Worm (Caenorhabditis elegans) whole organism, L1 larva: ENCODE results near the gene F52H2.1.

Source experiments
- C16A3.4 ChIP-seq: fragments of 150-350 bp; optimal IDR thresholded peaks from 2 replicates; lab custom pipeline; 2014; ENCODE audit warnings: missing biosample characterization, missing genetic modification characterization
- Y116A8C.19 ChIP-seq: sonication (generic microtip); optimal IDR thresholded peaks from 2 replicates; lab custom pipeline; 2016; ENCODE audit warnings: missing compliant biosample characterization, missing genetic modification characterization, borderline replicate concordance
- aha-1 ChIP-seq: fragments of 150-350 bp; optimal IDR thresholded peaks from 2 replicates; lab custom pipeline; 2014; ENCODE audit warnings: missing biosample characterization, missing genetic modification characterization
- aly-2 ChIP-seq: fragments of 150-350 bp; optimal IDR thresholded peaks from 2 replicates; lab custom pipeline; 2014; ENCODE audit warnings: missing biosample characterization, missing genetic modification characterization
- blmp-1 ChIP-seq: fragments of 150-350 bp; optimal IDR thresholded peaks from 2 replicates; lab custom pipeline; 2014; ENCODE audit warnings: missing biosample characterization, missing genetic modification characterization
- ceh-8 ChIP-seq: fragments of 200-800 bp; sonication (Bioruptor generic); optimal IDR thresholded peaks from 2 replicates; lab custom pipeline; 2018; ENCODE audit warnings: mild to moderate bottlenecking, missing genetic modification characterization, moderate library complexity, missing compliant biosample characterization
- ceh-82 ChIP-seq, 3 experiments: fragments of 150-350 bp in 1 of 3; sonication (generic microtip) in 2 of 3; optimal IDR thresholded peaks; 2 replicates each; lab custom pipeline; 2014 to 2017; ENCODE audit warnings: missing biosample characterization in 3 of 3, missing genetic modification characterization in 3 of 3
- ceh-90 ChIP-seq: sonication (generic microtip); optimal IDR thresholded peaks from 2 replicates; lab custom pipeline; 2016; ENCODE audit warnings: missing genetic modification characterization, missing compliant biosample characterization
- ces-1 ChIP-seq: fragments of 150-350 bp; optimal IDR thresholded peaks from 2 replicates; lab custom pipeline; 2014; ENCODE audit warnings: missing biosample characterization, missing genetic modification reagents, missing genetic modification characterization
- dsc-1 ChIP-seq: sonication (generic microtip); optimal IDR thresholded peaks from 2 replicates; lab custom pipeline; 2016; ENCODE audit warnings: mild to moderate bottlenecking, missing genetic modification characterization, missing compliant biosample characterization
- efl-3 ChIP-seq: fragments of 200-800 bp; sonication (Bioruptor generic); optimal IDR thresholded peaks from 2 replicates; lab custom pipeline; 2018; ENCODE audit warnings: mild to moderate bottlenecking, missing genetic modification characterization, missing compliant biosample characterization
- egl-13 ChIP-seq: sonication (generic microtip); optimal IDR thresholded peaks from 2 replicates; lab custom pipeline; 2016; ENCODE audit warnings: missing genotype, missing genetic modification reagents, missing genetic modification characterization, missing compliant biosample characterization
- elt-2 ChIP-seq: sonication (generic microtip); optimal IDR thresholded peaks from 2 replicates; lab custom pipeline; 2016; ENCODE audit warnings: missing genetic modification characterization, mild to moderate bottlenecking, inconsistent platforms, missing compliant biosample characterization, missing genetic modification reagents
- elt-3 ChIP-seq, 6 experiments: fragments of 150-350 bp in 1 of 6; sonication (generic microtip); optimal IDR thresholded peaks; 2 replicates each; lab custom pipeline; 2017 to 2018; ENCODE audit warnings: missing biosample characterization in 6 of 6, missing genetic modification characterization in 6 of 6, inconsistent platforms in 1 of 6
- ets-5 ChIP-seq: fragments of 200-800 bp; sonication (Bioruptor generic); IDR thresholded peaks from 2 replicates; pipeline ENCODE4 v1.3.6; 2022; ENCODE audit warnings: missing genetic modification characterization, missing compliant biosample characterization
- fkh-4 ChIP-seq: sonication (generic microtip); optimal IDR thresholded peaks from 2 replicates; lab custom pipeline; 2016; ENCODE audit warnings: missing compliant biosample characterization, missing genetic modification characterization, borderline replicate concordance
- fkh-8 ChIP-seq: sonication (generic microtip); optimal IDR thresholded peaks from 2 replicates; lab custom pipeline; 2016; ENCODE audit warnings: mild to moderate bottlenecking, missing genetic modification characterization, missing compliant biosample characterization
- grh-1 ChIP-seq: fragments of 200-800 bp; sonication (Bioruptor generic); IDR thresholded peaks from 2 replicates; pipeline ENCODE4 v1.3.6; 2022; ENCODE audit warnings: missing genetic modification reagents, missing genetic modification characterization, missing compliant biosample characterization
- hlh-4 ChIP-seq: sonication (generic microtip); optimal IDR thresholded peaks from 2 replicates; lab custom pipeline; 2016; ENCODE audit warnings: mild to moderate bottlenecking, missing genetic modification characterization, missing compliant biosample characterization
- irx-1 ChIP-seq: sonication (generic microtip); optimal IDR thresholded peaks from 2 replicates; lab custom pipeline; 2016; ENCODE audit warnings: missing genetic modification characterization, missing compliant biosample characterization
- jun-1 ChIP-seq: fragments of 150-350 bp; optimal IDR thresholded peaks from 2 replicates; lab custom pipeline; 2014; ENCODE audit warnings: missing biosample characterization, missing genetic modification reagents, missing genetic modification characterization
- lin-14 ChIP-seq: fragments of 200-800 bp; sonication (Bioruptor generic); optimal IDR thresholded peaks from 2 replicates; lab custom pipeline; 2018; ENCODE audit warnings: mild to moderate bottlenecking, missing genetic modification characterization, moderate library complexity, missing compliant biosample characterization
- lin-35 ChIP-seq, 2 experiments: fragments of 150-350 bp; optimal IDR thresholded peaks; 2 replicates each; lab custom pipeline; 2014; ENCODE audit warnings: missing biosample characterization in 2 of 2, missing genetic modification characterization in 2 of 2, missing genetic modification reagents in 2 of 2
- lin-39 ChIP-seq: fragments of 150-350 bp; optimal IDR thresholded peaks from 2 replicates; lab custom pipeline; 2014; ENCODE audit warnings: missing biosample characterization, missing genetic modification reagents, missing genetic modification characterization
- lir-3 ChIP-seq: sonication (generic microtip); optimal IDR thresholded peaks from 2 replicates; lab custom pipeline; 2016; ENCODE audit warnings: mild to moderate bottlenecking, missing genetic modification characterization, moderate library complexity, missing compliant biosample characterization; ENCODE audit not compliant: poor library complexity
- lsy-2 ChIP-seq, 2 experiments: fragments of 150-350 bp; optimal IDR thresholded peaks; 2 replicates each; lab custom pipeline; 2014; ENCODE audit warnings: missing biosample characterization in 2 of 2, missing genetic modification characterization in 2 of 2
- mab-9 ChIP-seq: fragments of 200-800 bp; sonication (Bioruptor generic); IDR thresholded peaks from 2 replicates; pipeline ENCODE4 v1.3.6; 2022; ENCODE audit warnings: missing genetic modification reagents, missing genetic modification characterization, missing compliant biosample characterization
- mdl-1 ChIP-seq, 2 experiments: fragments of 150-350 bp; optimal IDR thresholded peaks; 2 replicates each; lab custom pipeline; 2014 to 2017; ENCODE audit warnings: missing biosample characterization in 2 of 2, missing genetic modification characterization in 2 of 2, inconsistent platforms in 1 of 2
- mef-2 ChIP-seq: fragments of 150-350 bp; optimal IDR thresholded peaks from 2 replicates; lab custom pipeline; 2014; ENCODE audit warnings: missing biosample characterization, missing genetic modification characterization
- mep-1 ChIP-seq: fragments of 150-350 bp; optimal IDR thresholded peaks from 2 replicates; lab custom pipeline; 2014; ENCODE audit warnings: missing biosample characterization, missing genetic modification characterization
- nhr-11 ChIP-seq: fragments of 150-350 bp; optimal IDR thresholded peaks from 2 replicates; lab custom pipeline; 2014; ENCODE audit warnings: missing biosample characterization, missing genetic modification characterization
- nhr-19 ChIP-seq: fragments of 200-800 bp; sonication (Bioruptor generic); conservative IDR thresholded peaks from 2 replicates; pipeline ENCODE4 v1.3.6; 2022; ENCODE audit warnings: missing genetic modification characterization, missing compliant biosample characterization
- nhr-20 ChIP-seq: sonication (generic microtip); optimal IDR thresholded peaks from 2 replicates; lab custom pipeline; 2016; ENCODE audit warnings: mild to moderate bottlenecking, missing genetic modification characterization, missing compliant biosample characterization
- nhr-47 ChIP-seq: sonication (generic microtip); optimal IDR thresholded peaks from 2 replicates; lab custom pipeline; 2016; ENCODE audit warnings: mild to moderate bottlenecking, missing genetic modification characterization, moderate library complexity, missing compliant biosample characterization
- nhr-71 ChIP-seq: sonication (generic microtip); optimal IDR thresholded peaks from 2 replicates; lab custom pipeline; 2016; ENCODE audit warnings: mild to moderate bottlenecking, missing genetic modification characterization, moderate library complexity, missing compliant biosample characterization
- nhr-76 ChIP-seq: sonication (generic microtip); optimal IDR thresholded peaks from 2 replicates; lab custom pipeline; 2017; ENCODE audit warnings: missing biosample characterization, missing genetic modification characterization
- nhr-77 ChIP-seq: fragments of 150-350 bp; optimal IDR thresholded peaks from 2 replicates; lab custom pipeline; 2014; ENCODE audit warnings: missing biosample characterization, missing genetic modification characterization
- nhr-85 ChIP-seq: sonication (generic microtip); peaks from one replicate; lab custom pipeline; 2016; ENCODE audit warnings: missing genetic modification characterization, inconsistent platforms, missing compliant biosample characterization
- nhr-90 ChIP-seq: sonication (generic microtip); optimal IDR thresholded peaks from 2 replicates; lab custom pipeline; 2016; ENCODE audit warnings: mild to moderate bottlenecking, missing genetic modification characterization, missing compliant biosample characterization; ENCODE audit not compliant: poor library complexity
- pag-3 ChIP-seq: sonication (generic microtip); optimal IDR thresholded peaks from 2 replicates; lab custom pipeline; 2017; ENCODE audit warnings: missing genetic modification characterization, mild to moderate bottlenecking, missing compliant biosample characterization, antibody characterized with exemption, borderline replicate concordance; ENCODE audit not compliant: insufficient read depth
- pqm-1 ChIP-seq: sonication (generic microtip); optimal IDR thresholded peaks from 3 replicates; lab custom pipeline; 2017; ENCODE audit warnings: missing biosample characterization, missing genetic modification characterization
- skn-1 ChIP-seq: fragments of 150-350 bp; optimal IDR thresholded peaks from 2 replicates; lab custom pipeline; 2014; ENCODE audit warnings: missing biosample characterization, missing genetic modification characterization
- snu-23 ChIP-seq: sonication (generic microtip); optimal IDR thresholded peaks from 2 replicates; lab custom pipeline; 2016; ENCODE audit warnings: missing genetic modification characterization, missing compliant biosample characterization
- sox-4 ChIP-seq: sonication (generic microtip); optimal IDR thresholded peaks from 2 replicates; lab custom pipeline; 2016; ENCODE audit warnings: missing genetic modification characterization, missing compliant biosample characterization
- tlp-1 ChIP-seq: fragments of 150-350 bp; optimal IDR thresholded peaks from 2 replicates; lab custom pipeline; 2014; ENCODE audit warnings: missing biosample characterization, missing genetic modification characterization
- unc-62 ChIP-seq: fragments of 150-350 bp; optimal IDR thresholded peaks from 2 replicates; lab custom pipeline; 2014; ENCODE audit warnings: missing biosample characterization, missing genetic modification reagents, missing genetic modification characterization
- unc-86 ChIP-seq: sonication (generic microtip); optimal IDR thresholded peaks from 2 replicates; lab custom pipeline; 2016; ENCODE audit warnings: missing genetic modification characterization, missing compliant biosample characterization
- unc-98 ChIP-seq: fragments of 200-800 bp; sonication (Bioruptor generic); IDR thresholded peaks from 2 replicates; pipeline ENCODE4 v1.3.6; 2022; ENCODE audit warnings: missing genetic modification characterization, missing compliant biosample characterization
- ztf-11 ChIP-seq, 2 experiments: sonication (generic microtip); optimal IDR thresholded peaks; 2 replicates each; lab custom pipeline; 2016 to 2017; ENCODE audit warnings: missing genetic modification characterization in 2 of 2, missing biosample characterization in 1 of 2, missing compliant biosample characterization in 1 of 2

F52H2.1 gene

DNA sequence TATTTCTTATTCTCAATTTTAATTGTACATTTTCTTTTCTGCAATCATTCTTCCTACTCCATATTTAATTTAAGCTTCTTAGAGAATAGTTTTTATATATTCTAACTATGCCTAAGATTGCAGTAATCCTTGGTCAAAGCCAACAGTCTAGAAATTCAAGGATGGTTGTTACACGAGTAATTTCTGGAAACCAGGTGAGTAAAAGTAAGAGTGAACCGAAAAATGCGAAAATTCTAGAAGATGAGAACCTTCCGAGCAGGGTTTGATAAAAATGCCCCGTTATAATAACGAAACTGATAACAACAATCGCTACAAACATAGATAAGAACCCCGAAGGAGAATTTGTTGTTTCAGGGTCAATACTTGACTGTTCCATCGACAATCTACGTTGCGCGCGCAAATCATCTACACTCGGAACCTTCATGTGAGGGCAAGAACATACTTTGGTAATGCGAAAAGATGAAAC is 7.6 kb upstream of the F52H2.1 start, which contains the start of gene F52H2.15 (continued):
- TF ChIP-seq pag-3 (tag; lab: Kevin White, UChicago) (no peak), efl-3 (GFP tag; lab: Kevin White, UChicago) (no peak), ceh-90 (tag; lab: Kevin White, UChicago) (no peak), lin-35 (GFP tag; optimal IDR thresholded peaks at IDR 0.05; lab: Kevin White, UChicago) (peak in 1 of 2 experiments; percentile 13), pqm-1 (tag; lab: Kevin White, UChicago) (no peak), mef-2 (tag; lab: Kevin White, UChicago) (no peak), unc-98 (GFP tag; lab: Robert Waterston, UW) (no peak), grh-1 (GFP tag; lab: Robert Waterston, UW) (no peak), fkh-4 (no peak), ceh-82 (tag; optimal IDR thresholded peaks at IDR 0.05; lab: Kevin White, UChicago) (no peak), hlh-4 (no peak), mab-9 (GFP tag; lab: Robert Waterston, UW) (no peak), skn-1 (peak; percentile 15), lsy-2 (tag; optimal IDR thresholded peaks at IDR 0.05; lab: Kevin White, UChicago) (no peak), nhr-85 (peak; percentile 35), jun-1 (tag; lab: Kevin White, UChicago) (no peak), unc-62 (GFP tag; lab: Kevin White, UChicago) (no peak), nhr-47 (tag; lab: Kevin White, UChicago) (no peak), Y116A8C.19 (tag; lab: Kevin White, UChicago) (no peak), ceh-8 (GFP tag; lab: Kevin White, UChicago) (no peak), unc-86 (tag; lab: Kevin White, UChicago) (no peak), egl-13 (tag; lab: Kevin White, UChicago) (no peak), ces-1 (GFP tag; lab: Kevin White, UChicago) (no peak), nhr-76 (no peak), elt-3 (tag; optimal IDR thresholded peaks at IDR 0.05; lab: Kevin White, UChicago) (peak in 1 of 6 experiments; percentile 45), elt-2 (tag; lab: Kevin White, UChicago) (peak; percentile 59), tlp-1 (no peak), nhr-90 (no peak), lin-39 (tag; lab: Kevin White, UChicago) (no peak)

DNA sequence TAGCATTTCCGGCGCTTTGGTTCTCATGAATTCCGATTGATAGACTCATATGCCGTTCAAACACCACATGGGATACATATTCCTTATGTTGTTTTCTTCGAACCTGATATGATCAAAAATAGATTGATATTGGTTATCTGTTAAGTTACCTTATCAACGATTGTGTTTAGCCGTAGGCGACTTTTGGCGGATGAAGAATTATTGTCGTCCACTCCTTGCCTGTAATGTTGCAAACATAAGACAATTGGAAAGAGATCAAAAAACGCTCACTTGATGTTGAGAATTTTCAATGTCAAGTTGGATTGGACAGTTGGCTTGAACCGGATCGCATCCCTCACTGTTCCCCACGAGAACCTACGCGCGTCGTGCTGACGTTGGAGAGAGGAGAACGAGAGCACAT is 5.1 kb upstream of the F52H2.1 start:
- TF ChIP-seq egl-13 (tag; lab: Kevin White, UChicago), result no peak
- no peak for TF ChIP-seq ztf-11 (tag; optimal IDR thresholded peaks at IDR 0.05; lab: Kevin White, UChicago)
- TF ChIP-seq snu-23 (GFP tag; lab: Kevin White, UChicago), result peak; percentile 30
- no peak for TF ChIP-seq nhr-85
- no peak for TF ChIP-seq lir-3
- TF ChIP-seq nhr-71, result peak; percentile 25
- TF ChIP-seq nhr-11 (tag; lab: Kevin White, UChicago), result no peak
- TF ChIP-seq aha-1, result no peak
- no peak for TF ChIP-seq pag-3 (tag; lab: Kevin White, UChicago)
- no peak for TF ChIP-seq jun-1 (tag; lab: Kevin White, UChicago)
- TF ChIP-seq mdl-1 (tag; optimal IDR thresholded peaks at IDR 0.05; lab: Kevin White, UChicago), result no peak
- TF ChIP-seq nhr-76, result no peak
- no peak for TF ChIP-seq irx-1
- peak; percentile 19 for TF ChIP-seq mep-1 (tag; lab: Kevin White, UChicago)
- TF ChIP-seq elt-3 (tag; optimal IDR thresholded peaks at IDR 0.05; lab: Kevin White, UChicago), result peak in 5 of 6 experiments; percentile 62 to 93 (median 68)
- no peak for TF ChIP-seq ets-5
- TF ChIP-seq blmp-1 (tag; lab: Kevin White, UChicago), result peak; percentile 28
- no peak for TF ChIP-seq dsc-1 (tag; lab: Kevin White, UChicago)
- no peak for TF ChIP-seq aly-2
- peak; percentile 26 for TF ChIP-seq nhr-20 (tag; lab: Kevin White, UChicago)
- TF ChIP-seq nhr-19, result peak; percentile 53
- TF ChIP-seq C16A3.4 (tag; lab: Kevin White, UChicago), result no peak
- TF ChIP-seq fkh-8 (tag; lab: Kevin White, UChicago), result no peak
- TF ChIP-seq lin-14 (GFP tag; lab: Kevin White, UChicago), result peak; percentile 63
- TF ChIP-seq nhr-77 (tag; lab: Kevin White, UChicago), result no peak
- TF ChIP-seq sox-4, result no peak
